Fruit fly (Drosophila melanogaster) whole organism, embryonic: Measurements from ENCODE around the gene Tcs6.

Experiments
- CG10267 ChIP-seq: fragments of 200-800 bp; sonication (Bioruptor generic); optimal IDR thresholded peaks from 2 replicates; lab custom pipeline; 2018; ENCODE audit warnings: missing biosample characterization, mild to moderate bottlenecking, missing genetic modification characterization, moderate library complexity
- CG10462 ChIP-seq: fragments of 200-800 bp; sonication (Bioruptor generic); optimal IDR thresholded peaks from 2 replicates; lab custom pipeline; 2016; ENCODE audit warnings: missing biosample characterization, missing genetic modification characterization
- CG10565 ChIP-seq: fragments of 200-800 bp; sonication (Bioruptor generic); optimal IDR thresholded peaks from 3 replicates; lab custom pipeline; 2016; ENCODE audit warnings: missing biosample characterization, mild to moderate bottlenecking, missing genetic modification characterization
- CG11695 ChIP-seq: fragments of 200-800 bp; sonication (Bioruptor generic); IDR thresholded peaks from 3 replicates; pipeline ENCODE4 v1.3.6; 2022; ENCODE audit warnings: missing biosample characterization, missing genetic modification characterization
- CG12104 ChIP-seq: fragments of 200-800 bp; sonication (Bioruptor generic); optimal IDR thresholded peaks from 3 replicates; lab custom pipeline; 2016; ENCODE audit warnings: missing biosample characterization, missing genetic modification characterization
- CG12942 ChIP-seq: fragments of 200-800 bp; sonication (Bioruptor generic); optimal IDR thresholded peaks from 3 replicates; lab custom pipeline; 2016; ENCODE audit warnings: missing biosample characterization, missing genetic modification characterization
- CG15696 ChIP-seq: fragments of 200-800 bp; sonication (Bioruptor generic); optimal IDR thresholded peaks from 2 replicates; lab custom pipeline; 2019; ENCODE audit warnings: missing biosample characterization, mild to moderate bottlenecking, missing genetic modification characterization, moderate library complexity
- CG16815 ChIP-seq: fragments of 200-800 bp; sonication (Bioruptor generic); optimal IDR thresholded peaks from 3 replicates; lab custom pipeline; 2017; ENCODE audit warnings: missing biosample characterization, mild to moderate bottlenecking, missing genetic modification characterization
- CG17385 ChIP-seq: fragments of 200-800 bp; sonication (Bioruptor generic); optimal IDR thresholded peaks from 3 replicates; lab custom pipeline; 2018; ENCODE audit warnings: missing biosample characterization, mild to moderate bottlenecking, missing genetic modification characterization
- CG43689 ChIP-seq: fragments of 200-800 bp; sonication (Bioruptor generic); IDR thresholded peaks from 2 replicates; pipeline ENCODE4 v1.3.6; 2022; ENCODE audit warnings: missing biosample characterization, missing genetic modification characterization
- CG5180 ChIP-seq: fragments of 200-800 bp; sonication (Bioruptor generic); optimal IDR thresholded peaks from 3 replicates; lab custom pipeline; 2017; ENCODE audit warnings: missing biosample characterization, missing genetic modification characterization, mild to moderate bottlenecking, moderate library complexity, missing genetic modification reagents
- CG7357 ChIP-seq: fragments of 200-800 bp; sonication (Bioruptor generic); IDR thresholded peaks from 3 replicates; pipeline ENCODE4 v1.3.6; 2022; ENCODE audit warnings: missing biosample characterization, missing genetic modification characterization
- Camta ChIP-seq: fragments of 200-800 bp; sonication (Bioruptor generic); optimal IDR thresholded peaks from 2 replicates; lab custom pipeline; 2016; ENCODE audit warnings: missing biosample characterization, missing genetic modification characterization
- Elba2 ChIP-seq: fragments of 200-800 bp; sonication (Bioruptor generic); optimal IDR thresholded peaks from 3 replicates; lab custom pipeline; 2016; ENCODE audit warnings: missing biosample characterization, missing genetic modification characterization
- HLHmδ ChIP-seq: fragments of 200-800 bp; sonication (Bioruptor generic); optimal IDR thresholded peaks from 2 replicates; lab custom pipeline; 2018; ENCODE audit warnings: missing biosample characterization, mild to moderate bottlenecking, missing genetic modification characterization, moderate library complexity
- Hand ChIP-seq: fragments of 200-800 bp; sonication (Bioruptor generic); optimal IDR thresholded peaks from 2 replicates; lab custom pipeline; 2017; ENCODE audit warnings: mild to moderate bottlenecking, missing biosample characterization, missing genetic modification reagents, missing genetic modification characterization
- NK7.1 ChIP-seq: fragments of 200-800 bp; sonication (Bioruptor generic); optimal IDR thresholded peaks from 3 replicates; lab custom pipeline; 2016; ENCODE audit warnings: missing biosample characterization, missing genetic modification characterization
- Ravus ChIP-seq: fragments of 200-800 bp; sonication (Bioruptor generic); IDR thresholded peaks from 2 replicates; pipeline ENCODE4 v1.3.6; 2022; ENCODE audit warnings: missing biosample characterization, missing genetic modification characterization
- Scr ChIP-seq: fragments of 200-800 bp; sonication (Bioruptor generic); IDR thresholded peaks from 2 replicates; pipeline ENCODE4 v1.3.6; 2022; ENCODE audit warnings: missing biosample characterization, missing genetic modification characterization; ENCODE audit not compliant: partially characterized antibody
- Six4 ChIP-seq: fragments of 200-800 bp; sonication (Bioruptor generic); optimal IDR thresholded peaks from 2 replicates; lab custom pipeline; 2016; ENCODE audit warnings: missing biosample characterization, missing genetic modification characterization
- Vsx1 ChIP-seq: fragments of 200-800 bp; sonication (Bioruptor generic); optimal IDR thresholded peaks from 2 replicates; lab custom pipeline; 2017; ENCODE audit warnings: missing biosample characterization, mild to moderate bottlenecking, missing genetic modification characterization, missing genetic modification reagents
- ab ChIP-seq: fragments of 200-800 bp; sonication (Bioruptor generic); optimal IDR thresholded peaks from 2 replicates; lab custom pipeline; 2016; ENCODE audit warnings: missing biosample characterization, missing genetic modification characterization
- bab2 ChIP-seq: fragments of 200-800 bp; sonication (Bioruptor generic); optimal IDR thresholded peaks from 2 replicates; lab custom pipeline; 2016; ENCODE audit warnings: missing biosample characterization, missing genetic modification characterization
- cad ChIP-seq: fragments of >200 bp; optimal IDR thresholded peaks from 2 replicates; lab custom pipeline; 2017; ENCODE audit warnings: missing biosample characterization, missing genetic modification characterization
- cas ChIP-seq: fragments of 200-800 bp; sonication (Bioruptor generic); IDR thresholded peaks from 2 replicates; pipeline ENCODE4 v1.3.6; 2022; ENCODE audit warnings: missing biosample characterization, missing genetic modification characterization
- caup ChIP-seq: fragments of 200-800 bp; sonication (Bioruptor generic); optimal IDR thresholded peaks from 3 replicates; lab custom pipeline; 2017; ENCODE audit warnings: missing biosample characterization, mild to moderate bottlenecking, missing genetic modification characterization, moderate library complexity; ENCODE audit not compliant: severe bottlenecking
- chm ChIP-seq: fragments of 200-800 bp; sonication (Bioruptor generic); IDR thresholded peaks from 2 replicates; pipeline ENCODE4 v1.3.6; 2022; ENCODE audit warnings: missing biosample characterization, missing genetic modification characterization
- dmrt11E ChIP-seq: fragments of 200-800 bp; sonication (Bioruptor generic); optimal IDR thresholded peaks from 3 replicates; lab custom pipeline; 2018; ENCODE audit warnings: missing biosample characterization, mild to moderate bottlenecking, missing genetic modification characterization, moderate library complexity
- eve ChIP-seq, 2 experiments: fragments of >200 bp; optimal IDR thresholded peaks; 2 replicates each; lab custom pipeline; 2017; ENCODE audit warnings: missing biosample characterization in 2 of 2, missing genetic modification characterization in 2 of 2
- grau ChIP-seq: fragments of 200-800 bp; optimal IDR thresholded peaks from 3 replicates; lab custom pipeline; 2019; ENCODE audit warnings: missing biosample characterization, mild to moderate bottlenecking, missing genetic modification characterization, moderate library complexity
- grn ChIP-seq: fragments of 200-800 bp; sonication (Bioruptor generic); optimal IDR thresholded peaks from 3 replicates; lab custom pipeline; 2017; ENCODE audit warnings: missing biosample characterization, missing genetic modification characterization
- gsb-n ChIP-seq: fragments of 200-800 bp; sonication (Bioruptor generic); optimal IDR thresholded peaks from 3 replicates; lab custom pipeline; 2018; ENCODE audit warnings: missing biosample characterization, mild to moderate bottlenecking, missing genetic modification characterization
- insv ChIP-seq, 2 experiments: fragments of 200-800 bp; sonication (Bioruptor generic); optimal IDR thresholded peaks; 3 replicates each; lab custom pipeline; 2016 to 2018; ENCODE audit warnings: missing biosample characterization in 2 of 2, missing genetic modification characterization in 2 of 2
- inv ChIP-seq: fragments of 200-800 bp; sonication (Bioruptor generic); IDR thresholded peaks from 2 replicates; pipeline ENCODE4 v1.3.6; 2022; ENCODE audit warnings: missing biosample characterization, missing genetic modification characterization; ENCODE audit not compliant: partially characterized antibody
- kni ChIP-seq: fragments of 200-800 bp; sonication (Bioruptor generic); optimal IDR thresholded peaks from 3 replicates; lab custom pipeline; 2017; ENCODE audit warnings: mild to moderate bottlenecking, missing biosample characterization, missing genetic modification reagents, missing genetic modification characterization
- lola ChIP-seq, 3 experiments: fragments of >200 bp in 2 of 3; fragments of 200-800 bp in 1 of 3; sonication (Bioruptor generic) in 1 of 3; optimal IDR thresholded peaks; 2 replicates each; lab custom pipeline; 2017 to 2019; ENCODE audit warnings: missing biosample characterization in 3 of 3, missing genetic modification characterization in 3 of 3, mild to moderate bottlenecking in 1 of 3, moderate library complexity in 1 of 3
- oc ChIP-seq: fragments of 200-800 bp; sonication (Bioruptor generic); optimal IDR thresholded peaks from 2 replicates; lab custom pipeline; 2018; ENCODE audit warnings: missing biosample characterization, mild to moderate bottlenecking, missing genetic modification characterization, moderate library complexity
- pb ChIP-seq: fragments of 200-800 bp; sonication (Bioruptor generic); optimal IDR thresholded peaks from 3 replicates; lab custom pipeline; 2016; ENCODE audit warnings: missing biosample characterization, missing genetic modification characterization
- pros ChIP-seq: fragments of 200-800 bp; sonication (Bioruptor generic); optimal IDR thresholded peaks from 3 replicates; lab custom pipeline; 2019; ENCODE audit warnings: missing biosample characterization, mild to moderate bottlenecking, missing genetic modification characterization, moderate library complexity
- sd ChIP-seq: fragments of 200-800 bp; sonication (Bioruptor generic); optimal IDR thresholded peaks from 3 replicates; lab custom pipeline; 2018; ENCODE audit warnings: missing biosample characterization, mild to moderate bottlenecking, missing genetic modification characterization, moderate library complexity
- sens ChIP-seq: fragments of 200-800 bp; sonication (Bioruptor generic); peaks from one replicate; lab custom pipeline; 2016; ENCODE audit warnings: missing biosample characterization, missing genetic modification characterization
- sqz ChIP-seq: fragments of 200-800 bp; sonication (Bioruptor generic); optimal IDR thresholded peaks from 3 replicates; lab custom pipeline; 2018; ENCODE audit warnings: missing biosample characterization, mild to moderate bottlenecking, missing genetic modification characterization
- stwl ChIP-seq: fragments of 200-800 bp; sonication (Bioruptor generic); optimal IDR thresholded peaks from 3 replicates; lab custom pipeline; 2018; ENCODE audit warnings: missing biosample characterization, mild to moderate bottlenecking, missing genetic modification characterization, moderate library complexity
- tll ChIP-seq, 2 experiments: fragments of 200-800 bp in 1 of 2; fragments of >200 bp in 1 of 2; sonication (Bioruptor generic) in 1 of 2; optimal IDR thresholded peaks; 2 replicates each; lab custom pipeline; 2017 to 2019; ENCODE audit warnings: missing biosample characterization in 2 of 2, missing genetic modification characterization in 2 of 2, mild to moderate bottlenecking in 1 of 2, moderate library complexity in 1 of 2
- trh ChIP-seq: fragments of 200-800 bp; sonication (Bioruptor generic); optimal IDR thresholded peaks from 2 replicates; lab custom pipeline; 2016; ENCODE audit warnings: missing biosample characterization, missing genetic modification characterization
- vfl ChIP-seq: fragments of 200-800 bp; sonication (Bioruptor generic); optimal IDR thresholded peaks from 2 replicates; lab custom pipeline; 2016; ENCODE audit warnings: missing biosample characterization, missing genetic modification characterization
- zen ChIP-seq: fragments of 200-800 bp; sonication (Bioruptor generic); optimal IDR thresholded peaks from 3 replicates; lab custom pipeline; 2018; ENCODE audit warnings: missing biosample characterization, mild to moderate bottlenecking, missing genetic modification characterization, moderate library complexity
- zfh2 ChIP-seq: fragments of 200-800 bp; sonication (Bioruptor generic); optimal IDR thresholded peaks from 2 replicates; lab custom pipeline; 2016; ENCODE audit warnings: missing biosample characterization, missing genetic modification characterization

The Tcs6 gene

DNA sequence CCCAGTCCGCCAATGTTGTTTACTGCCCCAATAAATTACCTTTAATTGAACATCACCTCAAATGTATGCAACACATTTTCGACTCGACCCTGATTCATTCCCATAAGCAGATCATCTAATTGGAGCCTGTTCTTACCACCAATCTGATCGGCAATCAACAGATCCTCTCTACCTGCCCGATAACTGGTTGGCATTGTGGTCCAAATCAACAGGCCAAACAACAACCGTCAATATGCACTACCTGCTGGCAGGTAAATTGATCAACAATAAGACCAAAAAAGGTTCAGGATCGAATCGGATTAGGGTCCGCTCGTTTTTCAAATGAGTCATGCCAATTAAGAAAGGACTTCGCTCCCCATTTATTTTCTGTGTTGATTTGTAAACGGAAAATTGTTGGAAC lies 34.8 kb downstream of the Tcs6 start:
- TF ChIP-seq lola (GFP tag; optimal IDR thresholded peaks at IDR 0.05; lab: Kevin White, UChicago) (no peak), trh (GFP tag; lab: Kevin White, UChicago) (no peak), Elba2 (GFP tag; lab: Kevin White, UChicago) (peak; percentile 80), Hand (no peak), insv (GFP tag; optimal IDR thresholded peaks at IDR 0.05; lab: Kevin White, UChicago) (peak in 1 of 2 experiments; percentile 98), oc (tag; lab: Kevin White, UChicago) (peak; percentile 31), zen (peak; percentile 78), gsb-n (tag; lab: Kevin White, UChicago) (peak; percentile 65), HLHmδ (GFP tag; lab: Kevin White, UChicago) (peak; percentile 2), CG15696 (tag; lab: Kevin White, UChicago) (peak; percentile 38), pros (GFP tag; lab: Kevin White, UChicago) (peak; percentile 43), dmrt11E (tag; lab: Kevin White, UChicago) (no peak), sqz (GFP tag; lab: Kevin White, UChicago) (peak; percentile 39), vfl (GFP tag; lab: Kevin White, UChicago) (peak; percentile 10), kni (GFP tag; lab: Kevin White, UChicago) (peak; percentile 92), inv (no peak), tll (GFP tag; optimal IDR thresholded peaks at IDR 0.05; lab: Kevin White, UChicago) (peak in 1 of 2 experiments; percentile 73), cad (GFP tag; lab: Kevin White, UChicago) (peak; percentile 3), Scr (GFP tag; lab: Robert Waterston, UW) (no peak), chm (peak; percentile 35; the same call in 1 of the 2 replicates), sens (GFP tag; lab: Kevin White, UChicago) (peak; percentile 82)

DNA sequence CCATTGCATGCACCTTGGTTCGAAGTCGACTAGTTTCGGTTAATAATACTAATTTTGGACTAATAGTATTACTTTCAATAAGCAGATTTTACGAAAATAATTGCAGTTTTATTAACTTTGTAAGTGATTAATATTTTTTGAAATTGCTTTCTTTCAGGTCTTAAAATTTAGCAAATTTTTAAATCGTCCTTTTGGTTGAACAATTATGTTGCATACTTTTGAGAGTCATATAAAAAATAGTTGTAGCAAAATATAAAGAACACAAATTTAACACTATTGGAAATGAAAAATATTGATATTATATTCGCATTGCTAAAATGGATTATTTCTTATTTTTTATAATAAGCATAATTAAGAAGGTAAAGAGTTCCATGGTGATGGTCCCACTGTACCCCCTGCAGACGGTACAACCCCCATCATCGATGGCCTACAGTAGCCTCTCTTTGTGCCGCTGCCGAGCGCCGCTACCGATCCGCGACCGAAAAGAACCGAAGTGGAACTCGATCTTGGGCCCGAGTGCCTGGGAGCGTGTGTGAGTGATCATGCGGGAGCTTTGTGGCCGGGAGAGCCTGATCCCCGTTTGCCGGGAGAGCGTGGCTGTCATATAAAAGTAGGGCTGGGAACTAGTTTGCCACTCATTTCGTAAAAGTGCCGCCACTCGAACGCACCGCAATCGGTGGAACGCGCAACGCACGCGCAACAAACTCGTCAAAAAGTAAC lies 36.7 kb downstream of the Tcs6 start:
- TF ChIP-seq NK7.1 (GFP tag; lab: Kevin White, UChicago) (peak; percentile 24), Six4 (GFP tag; lab: Kevin White, UChicago) (peak; percentile 92), ab (GFP tag; lab: Kevin White, UChicago) (no peak), grau (tag; lab: Kevin White, UChicago) (peak; percentile 96), Vsx1 (GFP tag; lab: Kevin White, UChicago) (peak; percentile 94), zfh2 (GFP tag; lab: Kevin White, UChicago) (peak; percentile 51), CG11695 (peak; percentile 91), grn (GFP tag; lab: Kevin White, UChicago) (no peak), stwl (tag; lab: Kevin White, UChicago) (no peak), CG12942 (peak; percentile 89), caup (GFP tag; lab: Kevin White, UChicago) (peak; percentile 82), bab2 (peak; percentile 88), CG12104 (GFP tag; lab: Kevin White, UChicago) (peak; percentile 97), eve (GFP tag; optimal IDR thresholded peaks at IDR 0.05; lab: Kevin White, UChicago) (no peak), CG10267 (tag; lab: Kevin White, UChicago) (peak; percentile 93), cas (GFP tag; lab: Robert Waterston, UW) (0 out of 2 replicates have a peak, but pooled peaks have one; percentile 38), CG17385 (GFP tag; lab: Kevin White, UChicago) (peak; percentile 92), sd (tag; lab: Kevin White, UChicago) (peak; percentile 52), CG10462 (GFP tag; lab: Kevin White, UChicago) (peak; percentile 93), pb (peak; percentile 25), CG43689 (GFP tag; lab: Robert Waterston, UW) (0 out of 2 replicates have a peak, but pooled peaks have one; percentile 16), CG5180 (GFP tag; lab: Kevin White, UChicago) (peak; percentile 87), CG16815 (GFP tag; lab: Kevin White, UChicago) (peak; percentile 99), CG10565 (GFP tag; lab: Kevin White, UChicago) (peak; percentile 53), CG7357 (GFP tag; lab: Robert Waterston, UW) (peak; percentile 81), Camta (GFP tag; lab: Kevin White, UChicago) (peak; percentile 94), Ravus (GFP tag; lab: Robert Waterston, UW) (peak; percentile 20)
